Worm (Caenorhabditis elegans) whole organism, L3 larva: ENCODE data around the gene K10D11.3.

ENCODE experiments used
- R02D3.7 ChIP-seq: fragments of 150-350 bp; optimal IDR thresholded peaks from 2 replicates; lab custom pipeline; 2014; ENCODE audit warnings: missing biosample characterization, missing genetic modification characterization
- nhr-12 ChIP-seq: fragments of 150-350 bp; optimal IDR thresholded peaks from 2 replicates; lab custom pipeline; 2014; ENCODE audit warnings: missing biosample characterization, missing genetic modification characterization
- nhr-76 ChIP-seq: fragments of 150-350 bp; sonication (generic microtip); optimal IDR thresholded peaks from 5 replicates; lab custom pipeline; 2014; ENCODE audit warnings: missing biosample characterization, missing genetic modification characterization
- sea-2 ChIP-seq: fragments of 150-350 bp; sonication (generic microtip); optimal IDR thresholded peaks from 4 replicates; lab custom pipeline; 2014; ENCODE audit warnings: missing biosample characterization, missing genetic modification reagents, missing genetic modification characterization
- unc-39 ChIP-seq: sonication (generic microtip); optimal IDR thresholded peaks from 4 replicates; lab custom pipeline; 2017; ENCODE audit warnings: missing biosample characterization, missing genetic modification characterization
- unc-62 ChIP-seq: fragments of 150-350 bp; sonication (generic microtip); optimal IDR thresholded peaks from 4 replicates; lab custom pipeline; 2014; ENCODE audit warnings: missing biosample characterization, missing genetic modification reagents, missing genetic modification characterization

DNA sequence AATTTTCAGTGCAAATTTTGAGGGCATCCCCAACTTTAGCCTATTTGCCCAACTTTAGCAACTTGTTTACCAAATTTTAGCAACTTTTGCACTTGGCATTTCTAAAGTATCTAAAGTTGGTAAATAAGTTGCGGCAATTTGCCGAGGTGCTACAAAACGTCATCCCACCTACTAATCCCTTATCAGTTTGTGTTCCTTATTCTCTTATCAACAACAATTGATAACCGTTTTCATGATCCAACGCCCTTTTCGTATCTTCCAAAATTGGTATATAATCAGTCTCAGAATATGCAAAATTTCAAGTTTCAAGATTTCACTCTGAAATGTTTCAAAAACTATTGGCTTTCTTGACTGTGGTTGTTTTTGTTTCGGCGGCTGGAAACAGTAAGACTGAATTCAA is 12.6 kb downstream of the K10D11.3 start, which contains the start of gene F55G11.4:
- TF ChIP-seq unc-62 (GFP tag; lab: Kevin White, UChicago) (no peak), nhr-76 (tag; lab: Kevin White, UChicago) (no peak), unc-39 (no peak), sea-2 (GFP tag; lab: Kevin White, UChicago) (no peak), nhr-12 (tag; lab: Kevin White, UChicago) (no peak), R02D3.7 (no peak)
